Worm (Caenorhabditis elegans): ENCODE measurements around the gene sri-72.

DNA sequence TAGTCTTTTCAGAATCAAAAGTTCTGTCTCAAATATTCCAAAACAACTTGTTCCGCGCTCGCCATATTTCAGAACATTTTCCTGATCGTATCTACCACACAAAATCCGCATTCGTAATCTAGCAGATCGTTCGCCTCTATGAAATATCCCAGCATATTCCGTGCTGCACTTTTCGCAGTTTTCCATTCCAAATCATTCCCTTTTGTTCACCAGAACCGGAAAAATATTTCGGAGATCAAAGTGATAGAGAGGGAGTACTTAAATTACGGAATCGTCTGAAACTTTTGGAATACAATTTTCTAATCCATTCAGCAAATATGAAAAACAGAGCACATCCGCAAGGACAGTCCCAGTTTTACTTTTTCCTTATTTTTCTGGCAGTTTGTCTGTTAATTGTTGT lies 19.8 kb upstream of the sri-72 start, which contains the start of gene K06H6.1:
- TF ChIP-seq mdl-1 (tag; optimal IDR thresholded peaks at IDR 0.05) (no peak), lsy-2 (tag; optimal IDR thresholded peaks at IDR 0.05) (no peak), elt-2 (tag; optimal IDR thresholded peaks at IDR 0.05) (no peak)
